Worm (Caenorhabditis elegans) whole organism, L4 larva: Measurements from ENCODE around the gene cand-1.

ENCODE experiments used
- F49E8.2 ChIP-seq: sonication (generic microtip); optimal IDR thresholded peaks from 2 replicates; lab custom pipeline; 2016; ENCODE audit warnings: missing compliant biosample characterization, mild to moderate bottlenecking, missing genetic modification characterization, borderline replicate concordance
- T26A8.4 ChIP-seq: fragments of 200-800 bp; sonication (Bioruptor generic); IDR thresholded peaks from 2 replicates; pipeline ENCODE4 v1.3.6; 2022; ENCODE audit warnings: missing genetic modification characterization, missing compliant biosample characterization
- ama-1 ChIP-seq: fragments of 150-350 bp; optimal IDR thresholded peaks from 2 replicates; lab custom pipeline; 2014; ENCODE audit warnings: inconsistent platforms, mixed read lengths
- dmd-9 ChIP-seq: fragments of 200-800 bp; sonication (Bioruptor generic); IDR thresholded peaks from 2 replicates; pipeline ENCODE4 v1.3.6; 2022; ENCODE audit warnings: missing genetic modification reagents, missing genetic modification characterization, missing compliant biosample characterization
- egl-27 ChIP-seq: sonication (generic microtip); optimal IDR thresholded peaks from 3 replicates; lab custom pipeline; 2017; ENCODE audit warnings: missing biosample characterization, missing genetic modification reagents, missing genetic modification characterization
- lin-39 ChIP-seq: fragments of 150-350 bp; optimal IDR thresholded peaks from 2 replicates; lab custom pipeline; 2014; ENCODE audit warnings: missing biosample characterization, missing genetic modification reagents, missing genetic modification characterization
- nhr-11 ChIP-seq: fragments of 150-350 bp; optimal IDR thresholded peaks from 2 replicates; lab custom pipeline; 2014; ENCODE audit warnings: missing biosample characterization, missing genetic modification characterization
- nhr-111 ChIP-seq: fragments of 200-800 bp; sonication (Bioruptor generic); optimal IDR thresholded peaks from 2 replicates; lab custom pipeline; 2018; ENCODE audit warnings: mild to moderate bottlenecking, missing genetic modification characterization, missing compliant biosample characterization
- nhr-25 ChIP-seq: sonication (generic microtip); optimal IDR thresholded peaks from 2 replicates; lab custom pipeline; 2017; ENCODE audit warnings: missing genetic modification characterization, mild to moderate bottlenecking, missing compliant biosample characterization, antibody characterized with exemption, moderate library complexity, borderline replicate concordance; ENCODE audit not compliant: insufficient read depth
- nhr-41 ChIP-seq: fragments of 200-800 bp; sonication (Bioruptor generic); IDR thresholded peaks from 2 replicates; pipeline ENCODE4 v1.3.6; 2022; ENCODE audit warnings: missing genetic modification reagents, missing genetic modification characterization, missing compliant biosample characterization
- skn-1 ChIP-seq: fragments of 150-350 bp; optimal IDR thresholded peaks from 2 replicates; lab custom pipeline; 2014; ENCODE audit warnings: missing biosample characterization, missing genetic modification characterization
- snpc-4 ChIP-seq: fragments of 150-350 bp; optimal IDR thresholded peaks from 2 replicates; lab custom pipeline; 2014; ENCODE audit warnings: missing biosample characterization, missing genetic modification characterization
- spr-3 ChIP-seq: fragments of 200-800 bp; sonication (Bioruptor generic); optimal IDR thresholded peaks from 2 replicates; lab custom pipeline; 2018; ENCODE audit warnings: mild to moderate bottlenecking, missing genetic modification characterization, missing compliant biosample characterization
- unc-130 ChIP-seq: sonication (generic microtip); optimal IDR thresholded peaks from 2 replicates; lab custom pipeline; 2016; ENCODE audit warnings: missing genetic modification reagents, missing genetic modification characterization, missing compliant biosample characterization

DNA sequence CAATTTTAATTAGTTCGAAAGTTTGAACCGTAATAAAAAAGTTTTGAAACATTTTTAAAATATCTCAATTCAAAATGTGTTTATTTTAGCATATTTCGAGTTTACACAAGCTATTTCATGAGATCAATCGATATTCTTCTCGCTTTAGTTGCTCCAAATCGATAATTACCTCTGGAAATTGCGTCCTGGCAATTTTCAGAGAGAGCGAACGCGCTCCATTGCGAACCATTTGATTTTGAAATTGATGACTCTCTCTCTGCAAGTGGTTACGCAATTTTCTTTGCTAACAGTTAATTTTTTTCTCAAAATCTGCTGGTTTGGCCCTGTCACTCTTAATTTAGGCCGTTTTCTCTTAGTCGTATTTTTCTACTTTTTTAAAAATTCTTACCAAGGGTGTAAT lies 2.2 kb upstream of the cand-1 start:
- no peak for TF ChIP-seq nhr-111 (GFP tag; lab: Kevin White, UChicago)
- TF ChIP-seq egl-27 (tag; lab: Kevin White, UChicago) = no peak
- no peak for TF ChIP-seq nhr-25 (tag; lab: Kevin White, UChicago)
- no peak for TF ChIP-seq dmd-9 (GFP tag; lab: Robert Waterston, UW)
- TF ChIP-seq snpc-4 (tag; lab: Kevin White, UChicago) = no peak
- TF ChIP-seq lin-39 (tag; lab: Kevin White, UChicago) = no peak
- TF ChIP-seq nhr-11 (tag; lab: Kevin White, UChicago) = no peak
- TF ChIP-seq nhr-41 (GFP tag; lab: Robert Waterston, UW) = no peak
- TF ChIP-seq F49E8.2 (tag; lab: Kevin White, UChicago) = no peak
- TF ChIP-seq skn-1 (tag; lab: Kevin White, UChicago) = no peak
- no peak for TF ChIP-seq unc-130 (GFP tag; lab: Kevin White, UChicago)
- no peak for TF ChIP-seq ama-1 (lab: Kevin White, UChicago)
- TF ChIP-seq spr-3 (GFP tag; lab: Kevin White, UChicago) = no peak
- TF ChIP-seq T26A8.4 = no peak
